Fruit fly (Drosophila melanogaster) Kc167 (cell line): ENCODE measurements around the gene CG13078.

Experiments used
- insv ChIP-seq: fragments of >200 bp; optimal IDR thresholded peaks from 3 replicates; lab custom pipeline; 2018; ENCODE audit warnings: missing external identifiers
- psq ChIP-seq: fragments of >200 bp; optimal IDR thresholded peaks from 2 replicates; lab custom pipeline; 2017; ENCODE audit warnings: missing external identifiers
- ttk ChIP-seq: sonication (Bioruptor generic); optimal IDR thresholded peaks from 2 replicates; lab custom pipeline; 2017; ENCODE audit warnings: missing external identifiers

- TF ChIP-seq insv (lab: Kevin White, UChicago) (no peak), psq (lab: Kevin White, UChicago) (no peak), ttk (no peak)
These were observed 42.6 kb downstream of the CG13078 start, which contains the start of gene CG46244 for dm6 chr2L:19606318-19606717.
